Fruit fly (Drosophila melanogaster): ENCODE measurements around the gene CG18417.

Gene CG18417

dm6 chr3L:7359827-7360323 is 40.0 kb upstream of the CG18417 start, which contains the start of gene pst (continued):
- TF ChIP-seq NFAT (GFP tag; IDR thresholded peaks at IDR 0.05) (peak; percentile 44; the same call in 1 of the 2 replicates), CG17359 (tag; optimal IDR thresholded peaks at IDR 0.05) (no peak), E2f1 (GFP tag; IDR thresholded peaks at IDR 0.05) (peak; percentile 39; the same call in 1 of the 2 replicates), jumu (GFP tag; optimal IDR thresholded peaks at IDR 0.05) (no peak), CG12744 (GFP tag; optimal IDR thresholded peaks at IDR 0.05) (peak; percentile 2), HHEX (GFP tag; optimal IDR thresholded peaks at IDR 0.05) (no peak), CG4854 (GFP tag; optimal IDR thresholded peaks at IDR 0.05) (no peak), tx (GFP tag; optimal IDR thresholded peaks at IDR 0.05) (no peak), CG2889 (GFP tag; IDR thresholded peaks at IDR 0.05) (no peak; the same call in 2 of the 3 replicates), Opbp (GFP tag; IDR thresholded peaks at IDR 0.05; ENCODE audit: partially characterized antibody) (0 out of 3 replicates have a peak, but pooled peaks have one; percentile 53), vvl (GFP tag; IDR thresholded peaks at IDR 0.05) (no peak; the same call in 1 of the 2 replicates), al (GFP tag; IDR thresholded peaks at IDR 0.05) (no peak), Ravus (GFP tag; IDR thresholded peaks at IDR 0.05) (no peak), tgo (GFP tag; IDR thresholded peaks at IDR 0.05) (no peak), run (tag; optimal IDR thresholded peaks at IDR 0.05) (no peak), CG32532 (GFP tag; IDR thresholded peaks at IDR 0.05) (no peak), Optix (GFP tag; IDR thresholded peaks at IDR 0.05) (no peak; the same call in 2 of the 3 replicates), otp (GFP tag; IDR thresholded peaks at IDR 0.05) (peak; percentile 39; the same call in 1 of the 3 replicates), crol (GFP tag; IDR thresholded peaks at IDR 0.05) (no peak), CG1603 (tag; optimal IDR thresholded peaks at IDR 0.05) (peak; percentile 25), knrl (GFP tag; IDR thresholded peaks at IDR 0.05; ENCODE audit: partially characterized antibody) (no peak), TFAM (GFP tag; optimal IDR thresholded peaks at IDR 0.05) (no peak), ATbp (GFP tag; optimal IDR thresholded peaks at IDR 0.05) (no peak), CG34422 (GFP tag; IDR thresholded peaks at IDR 0.05) (no peak), CG5180 (GFP tag; optimal IDR thresholded peaks at IDR 0.05) (no peak), dmrt11E (tag; optimal IDR thresholded peaks at IDR 0.05) (no peak), CG30403 (GFP tag; optimal IDR thresholded peaks at IDR 0.05) (no peak), dati (GFP tag; IDR thresholded peaks at IDR 0.05) (no peak), zfh1 (GFP tag; IDR thresholded peaks at IDR 0.05) (no peak), zf30C (GFP tag; optimal IDR thresholded peaks at IDR 0.05) (no peak), pan (optimal IDR thresholded peaks at IDR 0.05) (no peak), pan (GFP tag; optimal IDR thresholded peaks at IDR 0.05 in 1 of 2, IDR thresholded peaks at IDR 0.05 in 1 of 2) (no peak), ci (GFP tag; IDR thresholded peaks at IDR 0.05) (peak; percentile 54), CG17186 (GFP tag; optimal IDR thresholded peaks at IDR 0.05) (no peak), Taf1 (GFP tag; IDR thresholded peaks at IDR 0.05) (no peak), nerfin-2 (GFP tag; IDR thresholded peaks at IDR 0.05; ENCODE audit: partially characterized antibody) (no peak), CTCF (GFP tag; optimal IDR thresholded peaks at IDR 0.05) (no peak), CG17568 (GFP tag; optimal IDR thresholded peaks at IDR 0.05) (peak; percentile 62), pita (GFP tag; optimal IDR thresholded peaks at IDR 0.05) (no peak), CG13624 (GFP tag; optimal IDR thresholded peaks at IDR 0.05) (peak; percentile 63), ab (GFP tag; optimal IDR thresholded peaks at IDR 0.05) (no peak), ase (GFP tag; IDR thresholded peaks at IDR 0.05) (no peak), Trl (optimal IDR thresholded peaks at IDR 0.05) (no peak), Trl (GFP tag; optimal IDR thresholded peaks at IDR 0.05) (no peak), CG3281 (GFP tag; optimal IDR thresholded peaks at IDR 0.05) (peak; percentile 62), Side (GFP tag; optimal IDR thresholded peaks at IDR 0.05) (no peak), Sox102F (GFP tag; optimal IDR thresholded peaks at IDR 0.05) (no peak), CG17328 (GFP tag; IDR thresholded peaks at IDR 0.05) (0 out of 2 replicates have a peak, but pooled peaks have one; percentile 9), Gug (GFP tag; IDR thresholded peaks at IDR 0.05) (no peak), ranshi (GFP tag; IDR thresholded peaks at IDR 0.05) (peak; percentile 11; the same call in 1 of the 2 replicates), CG3726 (GFP tag; IDR thresholded peaks at IDR 0.05) (no peak), CG7745 (tag; optimal IDR thresholded peaks at IDR 0.05) (no peak), HLHmδ (GFP tag; optimal IDR thresholded peaks at IDR 0.05) (peak; percentile 33)

Data from whole organism, embryonic.